Worm (Caenorhabditis elegans) whole organism, L4/young adult: ENCODE measurements around the gene oac-46.

Source experiments
- W03F9.2 ChIP-seq: fragments of 150-350 bp; optimal IDR thresholded peaks from 2 replicates; lab custom pipeline; 2014; ENCODE audit warnings: missing biosample characterization, missing genetic modification characterization
- dao-5 ChIP-seq: sonication (generic microtip); optimal IDR thresholded peaks from 2 replicates; lab custom pipeline; 2016; ENCODE audit warnings: missing genotype, missing genetic modification characterization, moderate library complexity, missing compliant biosample characterization
- him-1 ChIP-seq: sonication (generic microtip); optimal IDR thresholded peaks from 2 replicates; lab custom pipeline; 2016; ENCODE audit warnings: missing genotype, missing genetic modification reagents, missing genetic modification characterization, missing compliant biosample characterization

- no peak for TF ChIP-seq W03F9.2 (tag; lab: Kevin White, UChicago)
- TF ChIP-seq him-1 (tag; lab: Kevin White, UChicago) = no peak
- TF ChIP-seq dao-5 (tag; lab: Kevin White, UChicago) = no peak
Measured at ce11 chrII:8877032-8877985, 25.4 kb upstream of the oac-46 start.
